Worm (Caenorhabditis elegans) whole organism, L3 larva: ENCODE measurements around the gene Y41D4A.7.

Source experiments
- R02D3.7 ChIP-seq: fragments of 150-350 bp; optimal IDR thresholded peaks from 2 replicates; lab custom pipeline; 2014; ENCODE audit warnings: missing biosample characterization, missing genetic modification characterization
- ZK546.5 ChIP-seq: sonication (generic microtip); optimal IDR thresholded peaks from 2 replicates; lab custom pipeline; 2017; ENCODE audit warnings: missing biosample characterization, missing genetic modification characterization
- ama-1 ChIP-seq: fragments of 150-350 bp; optimal IDR thresholded peaks from 2 replicates; lab custom pipeline; 2018
- ceh-16 ChIP-seq: sonication (generic microtip); optimal IDR thresholded peaks from 2 replicates; lab custom pipeline; 2017; ENCODE audit warnings: missing biosample characterization, missing genetic modification characterization
- ceh-28 ChIP-seq: fragments of 150-350 bp; optimal IDR thresholded peaks from 2 replicates; lab custom pipeline; 2014; ENCODE audit warnings: missing biosample characterization, missing genetic modification reagents, missing genetic modification characterization
- egl-27 ChIP-seq: sonication (generic microtip); optimal IDR thresholded peaks from 4 replicates; lab custom pipeline; 2017; ENCODE audit warnings: missing biosample characterization, missing genetic modification reagents, missing genetic modification characterization
- elt-1 ChIP-seq: fragments of 150-350 bp; optimal IDR thresholded peaks from 2 replicates; lab custom pipeline; 2014; ENCODE audit warnings: missing biosample characterization, missing genetic modification characterization
- elt-2 ChIP-seq: sonication (generic microtip); optimal IDR thresholded peaks from 2 replicates; lab custom pipeline; 2016; ENCODE audit warnings: missing genetic modification reagents, mild to moderate bottlenecking, missing genetic modification characterization, missing compliant biosample characterization
- elt-3 ChIP-seq, 3 experiments: fragments of 150-350 bp in 1 of 3; sonication (generic microtip) in 2 of 3; optimal IDR thresholded peaks; 2 replicates in 2 of 3; 4 replicates in 1 of 3; lab custom pipeline; 2014 to 2017; ENCODE audit warnings: missing biosample characterization in 3 of 3, missing genetic modification characterization in 3 of 3
- eor-1 ChIP-seq, 2 experiments: fragments of 150-350 bp; optimal IDR thresholded peaks; 2 replicates each; lab custom pipeline; 2014 to 2018; ENCODE audit warnings: missing biosample characterization in 2 of 2, missing genetic modification characterization in 2 of 2
- fkh-10 ChIP-seq: sonication (generic microtip); optimal IDR thresholded peaks from 2 replicates; lab custom pipeline; 2017; ENCODE audit warnings: missing biosample characterization, missing genetic modification reagents, missing genetic modification characterization
- fkh-2 ChIP-seq: fragments of 150-350 bp; optimal IDR thresholded peaks from 2 replicates; lab custom pipeline; 2014; ENCODE audit warnings: missing biosample characterization, missing genetic modification reagents, missing genetic modification characterization
- fos-1 ChIP-seq: fragments of 150-350 bp; optimal IDR thresholded peaks from 2 replicates; lab custom pipeline; 2014; ENCODE audit warnings: missing biosample characterization, missing genetic modification characterization
- hmg-11 ChIP-seq: sonication (generic microtip); optimal IDR thresholded peaks from 2 replicates; lab custom pipeline; 2016; ENCODE audit warnings: missing genetic modification characterization, missing compliant biosample characterization
- jun-1 ChIP-seq: fragments of 150-350 bp; optimal IDR thresholded peaks from 2 replicates; lab custom pipeline; 2014; ENCODE audit warnings: missing biosample characterization, missing genetic modification reagents, missing genetic modification characterization
- lin-15B ChIP-seq: fragments of 150-350 bp; optimal IDR thresholded peaks from 2 replicates; lab custom pipeline; 2014; ENCODE audit warnings: missing biosample characterization, missing genetic modification characterization
- lin-39 ChIP-seq: fragments of 150-350 bp; optimal IDR thresholded peaks from 2 replicates; lab custom pipeline; 2018; ENCODE audit warnings: missing biosample characterization, missing genetic modification reagents, missing genetic modification characterization
- lsy-12 ChIP-seq: sonication (generic microtip); optimal IDR thresholded peaks from 2 replicates; lab custom pipeline; 2016; ENCODE audit warnings: mild to moderate bottlenecking, missing genetic modification characterization, missing compliant biosample characterization
- mml-1 ChIP-seq: fragments of 150-350 bp; sonication (generic microtip); optimal IDR thresholded peaks from 3 replicates; lab custom pipeline; 2014; ENCODE audit warnings: missing biosample characterization, missing genetic modification characterization
- nfya-1 ChIP-seq: sonication (generic microtip); optimal IDR thresholded peaks from 2 replicates; lab custom pipeline; 2017; ENCODE audit warnings: missing genetic modification characterization, mild to moderate bottlenecking, missing compliant biosample characterization, antibody characterized with exemption, moderate library complexity; ENCODE audit not compliant: insufficient read depth
- nhr-12 ChIP-seq: fragments of 150-350 bp; optimal IDR thresholded peaks from 2 replicates; lab custom pipeline; 2014; ENCODE audit warnings: missing biosample characterization, missing genetic modification characterization
- nhr-23 ChIP-seq: fragments of 150-350 bp; optimal IDR thresholded peaks from 2 replicates; lab custom pipeline; 2014; ENCODE audit warnings: missing biosample characterization, missing genetic modification reagents, missing genetic modification characterization
- nhr-25 ChIP-seq: sonication (generic microtip); optimal IDR thresholded peaks from 2 replicates; lab custom pipeline; 2017; ENCODE audit warnings: missing biosample characterization, missing genetic modification characterization
- nhr-28 ChIP-seq: fragments of 150-350 bp; optimal IDR thresholded peaks from 2 replicates; lab custom pipeline; 2014; ENCODE audit warnings: missing biosample characterization, missing genetic modification characterization
- nhr-67 ChIP-seq: fragments of 150-350 bp; optimal IDR thresholded peaks from 2 replicates; lab custom pipeline; 2014; ENCODE audit warnings: missing biosample characterization, missing genetic modification characterization
- nhr-77 ChIP-seq: fragments of 150-350 bp; optimal IDR thresholded peaks from 2 replicates; lab custom pipeline; 2014; ENCODE audit warnings: missing biosample characterization, missing genetic modification characterization
- pha-4 ChIP-seq: fragments of 150-350 bp; optimal IDR thresholded peaks from 2 replicates; lab custom pipeline; 2014; ENCODE audit warnings: missing biosample characterization, missing genetic modification reagents, missing genetic modification characterization
- skn-1 ChIP-seq: fragments of 150-350 bp; optimal IDR thresholded peaks from 2 replicates; lab custom pipeline; 2014; ENCODE audit warnings: missing biosample characterization, missing genetic modification characterization
- snpc-4 ChIP-seq: fragments of 150-350 bp; optimal IDR thresholded peaks from 2 replicates; lab custom pipeline; 2014; ENCODE audit warnings: missing biosample characterization, missing genetic modification characterization
- zag-1 ChIP-seq: fragments of 150-350 bp; optimal IDR thresholded peaks from 2 replicates; lab custom pipeline; 2014; ENCODE audit warnings: missing biosample characterization, missing genetic modification characterization
- ztf-4 ChIP-seq: fragments of 150-350 bp; optimal IDR thresholded peaks from 2 replicates; lab custom pipeline; 2014; ENCODE audit warnings: missing biosample characterization, missing genetic modification characterization

Y41D4A.7 gene

ce11 chrIV:1740105-1741023 lies 21.0 kb downstream of the Y41D4A.7 start, which contains the start of gene ptpn-22:
Gene ptpn-22, minus strand, starts transcription at chrIV:1740262.
- no peak for TF ChIP-seq ztf-4 (tag; lab: Kevin White, UChicago)
- peak; percentile 96 for TF ChIP-seq ceh-28 (tag; lab: Kevin White, UChicago)
- TF ChIP-seq elt-2 (tag; lab: Kevin White, UChicago) = peak; percentile 13

DNA sequence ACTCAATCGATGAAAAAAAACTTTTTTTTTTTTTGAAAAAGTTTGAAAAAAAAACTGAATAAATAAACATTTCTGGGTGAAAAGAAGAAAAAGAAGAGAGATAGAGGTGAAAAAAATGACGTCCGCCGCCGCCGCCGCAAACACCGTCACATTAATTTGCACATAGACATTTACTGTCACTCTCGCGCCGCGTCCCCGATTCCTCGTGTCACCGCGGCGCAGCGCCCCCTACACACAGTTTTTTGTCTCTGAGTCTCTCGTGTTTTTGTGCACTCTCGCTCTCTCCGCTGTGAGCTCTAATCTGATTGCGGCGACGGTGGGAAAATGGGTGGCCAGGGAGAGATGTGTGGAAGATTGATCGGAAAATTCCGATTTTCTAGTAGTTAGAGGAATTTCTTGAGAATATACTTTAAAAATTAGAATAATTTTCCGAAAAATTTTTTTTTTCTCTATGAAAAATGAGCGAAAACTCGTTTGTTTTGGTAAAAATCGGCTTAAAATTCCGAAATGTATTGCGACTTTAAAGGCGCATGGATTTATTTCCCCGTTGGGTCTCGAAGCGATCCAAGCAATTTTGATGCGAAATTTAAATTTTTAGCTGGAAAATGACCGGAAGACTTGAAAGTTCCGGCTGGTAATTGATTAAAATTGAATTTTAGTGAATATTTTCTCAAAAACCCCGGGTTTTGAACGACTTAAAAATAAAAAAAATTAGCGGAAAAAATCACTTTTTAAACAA lies 21.8 kb downstream of the Y41D4A.7 start:
- TF ChIP-seq hmg-11 (tag; lab: Kevin White, UChicago) (peak; percentile 38), nhr-77 (no peak), nhr-23 (tag; lab: Kevin White, UChicago) (peak; percentile 3), elt-2 (tag; lab: Kevin White, UChicago) (peak; percentile 33), nhr-25 (tag; lab: Kevin White, UChicago) (no peak), lin-15B (tag; lab: Kevin White, UChicago) (peak; percentile 1)

DNA sequence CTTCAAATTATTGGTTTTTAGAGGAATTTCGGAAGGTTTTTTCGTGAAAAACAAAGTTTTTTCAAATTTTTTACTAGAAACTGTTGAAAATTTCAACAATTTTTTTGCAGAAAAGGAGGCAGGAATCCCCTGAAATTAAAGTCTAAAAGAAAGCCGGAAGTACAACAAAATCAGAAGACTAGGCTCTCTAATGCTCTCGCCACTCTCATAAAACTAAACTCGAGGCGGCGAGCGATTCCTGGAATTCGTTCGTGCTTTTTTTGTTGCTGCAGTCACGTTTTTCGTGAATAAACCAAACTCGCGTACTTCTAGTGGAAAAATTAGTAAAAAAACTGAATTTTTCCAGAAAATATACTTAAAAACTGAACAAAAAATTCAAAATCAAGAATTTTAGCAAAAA lies 22.5 kb downstream of the Y41D4A.7 start:
- TF ChIP-seq egl-27 = no peak
- TF ChIP-seq nfya-1 (tag; lab: Kevin White, UChicago) = no peak
- no peak for TF ChIP-seq mml-1 (tag; lab: Kevin White, UChicago)
- TF ChIP-seq hmg-11 (tag; lab: Kevin White, UChicago) = no peak
- TF ChIP-seq pha-4 (tag; lab: Kevin White, UChicago) = no peak
- no peak for TF ChIP-seq ZK546.5
- no peak for TF ChIP-seq fkh-2 (tag; lab: Kevin White, UChicago)
- TF ChIP-seq R02D3.7 (tag; lab: Kevin White, UChicago) = no peak
- no peak for TF ChIP-seq jun-1
- TF ChIP-seq skn-1 (tag; lab: Kevin White, UChicago) = no peak

ce11 chrIV:1738324-1738730 lies 23.0 kb downstream of the Y41D4A.7 start:
- TF ChIP-seq lin-15B (tag; lab: Kevin White, UChicago) (peak; percentile 70), nfya-1 (tag; lab: Kevin White, UChicago) (peak; percentile 66), snpc-4 (tag; lab: Kevin White, UChicago) (peak; percentile 20), nhr-25 (tag; lab: Kevin White, UChicago) (peak; percentile 60), lin-39 (tag; lab: Kevin White, UChicago) (peak; percentile 73), pha-4 (tag; lab: Kevin White, UChicago) (peak; percentile 21), ama-1 (lab: Kevin White, UChicago) (peak; percentile 75), nhr-12 (tag; lab: Kevin White, UChicago) (no peak), hmg-11 (tag; lab: Kevin White, UChicago) (peak; percentile 52), nhr-23 (tag; lab: Kevin White, UChicago) (peak; percentile 77), eor-1 (tag; optimal IDR thresholded peaks at IDR 0.05; lab: Kevin White, UChicago) (no peak), jun-1 (peak; percentile 37), fos-1 (tag; lab: Kevin White, UChicago) (peak; percentile 57), ceh-16 (tag; lab: Kevin White, UChicago) (no peak), lsy-12 (tag; lab: Kevin White, UChicago) (peak; percentile 15), nhr-67 (tag; lab: Kevin White, UChicago) (no peak)

DNA sequence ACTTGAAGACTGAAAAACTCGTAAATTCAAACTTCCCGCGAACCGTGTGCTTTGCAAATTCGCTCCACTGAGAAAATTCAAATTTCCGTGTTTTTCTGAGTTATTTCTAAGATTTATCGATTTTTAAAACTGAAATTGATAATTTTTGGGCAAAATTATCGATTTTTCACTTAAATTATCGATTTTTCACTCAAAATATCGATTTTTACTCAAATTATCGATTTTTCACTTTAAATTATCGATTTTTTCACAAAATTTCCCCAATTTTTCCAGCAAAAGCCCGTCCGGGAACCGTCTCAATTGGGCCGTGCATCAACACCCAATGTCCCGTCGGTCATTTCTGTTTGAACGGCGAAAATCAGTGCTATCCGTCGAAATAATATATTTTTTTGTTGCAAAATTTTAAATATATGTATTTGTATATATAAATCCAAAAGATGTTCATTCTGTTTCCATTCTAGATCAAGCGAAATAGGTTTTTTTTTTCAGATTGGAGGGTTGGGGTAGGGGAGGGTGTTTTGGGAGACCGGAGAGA lies 33.8 kb downstream of the Y41D4A.7 start:
- TF ChIP-seq nhr-28 (tag; lab: Kevin White, UChicago) (no peak), eor-1 (tag; optimal IDR thresholded peaks at IDR 0.05; lab: Kevin White, UChicago) (no peak), ceh-28 (tag; lab: Kevin White, UChicago) (peak; percentile 97), elt-3 (tag; optimal IDR thresholded peaks at IDR 0.05; lab: Kevin White, UChicago) (no peak), pha-4 (tag; lab: Kevin White, UChicago) (no peak), fkh-10 (GFP tag; lab: Kevin White, UChicago) (no peak), elt-1 (no peak), zag-1 (no peak)
